Fruit fly (Drosophila melanogaster) whole organism, pupa: ENCODE data around the gene HisCl1.

Experiments used
- CG15710 ChIP-seq: fragments of 200-800 bp; sonication (Bioruptor generic); optimal IDR thresholded peaks from 2 replicates; lab custom pipeline; 2018; ENCODE audit warnings: missing biosample characterization, mild to moderate bottlenecking, missing genetic modification characterization, moderate library complexity
- CG32121 ChIP-seq: fragments of 200-800 bp; sonication (Bioruptor generic); IDR thresholded peaks from 2 replicates; pipeline ENCODE4 v1.3.6; 2022; ENCODE audit warnings: missing biosample characterization, missing genetic modification characterization
- CG4496 ChIP-seq: fragments of 200-800 bp; sonication (Bioruptor generic); IDR thresholded peaks from 3 replicates; pipeline ENCODE4 v1.3.6; 2022; ENCODE audit warnings: missing biosample characterization, missing genetic modification characterization
- CG8301 ChIP-seq: fragments of 200-800 bp; sonication (Bioruptor generic); optimal IDR thresholded peaks from 2 replicates; lab custom pipeline; 2018; ENCODE audit warnings: missing biosample characterization, mild to moderate bottlenecking, missing genetic modification characterization
- EcR ChIP-seq: fragments of 200-800 bp; sonication (Bioruptor generic); optimal IDR thresholded peaks from 3 replicates; lab custom pipeline; 2019; ENCODE audit warnings: missing biosample characterization, missing genetic modification characterization, mild to moderate bottlenecking, moderate library complexity, missing genetic modification reagents
- Pif1B ChIP-seq: fragments of 200-800 bp; sonication (Bioruptor generic); optimal IDR thresholded peaks from 3 replicates; lab custom pipeline; 2016; ENCODE audit warnings: missing biosample characterization, missing genetic modification characterization
- gl ChIP-seq: fragments of 200-800 bp; sonication (Bioruptor generic); optimal IDR thresholded peaks from 2 replicates; lab custom pipeline; 2018; ENCODE audit warnings: missing biosample characterization, mild to moderate bottlenecking, missing genetic modification characterization

DNA sequence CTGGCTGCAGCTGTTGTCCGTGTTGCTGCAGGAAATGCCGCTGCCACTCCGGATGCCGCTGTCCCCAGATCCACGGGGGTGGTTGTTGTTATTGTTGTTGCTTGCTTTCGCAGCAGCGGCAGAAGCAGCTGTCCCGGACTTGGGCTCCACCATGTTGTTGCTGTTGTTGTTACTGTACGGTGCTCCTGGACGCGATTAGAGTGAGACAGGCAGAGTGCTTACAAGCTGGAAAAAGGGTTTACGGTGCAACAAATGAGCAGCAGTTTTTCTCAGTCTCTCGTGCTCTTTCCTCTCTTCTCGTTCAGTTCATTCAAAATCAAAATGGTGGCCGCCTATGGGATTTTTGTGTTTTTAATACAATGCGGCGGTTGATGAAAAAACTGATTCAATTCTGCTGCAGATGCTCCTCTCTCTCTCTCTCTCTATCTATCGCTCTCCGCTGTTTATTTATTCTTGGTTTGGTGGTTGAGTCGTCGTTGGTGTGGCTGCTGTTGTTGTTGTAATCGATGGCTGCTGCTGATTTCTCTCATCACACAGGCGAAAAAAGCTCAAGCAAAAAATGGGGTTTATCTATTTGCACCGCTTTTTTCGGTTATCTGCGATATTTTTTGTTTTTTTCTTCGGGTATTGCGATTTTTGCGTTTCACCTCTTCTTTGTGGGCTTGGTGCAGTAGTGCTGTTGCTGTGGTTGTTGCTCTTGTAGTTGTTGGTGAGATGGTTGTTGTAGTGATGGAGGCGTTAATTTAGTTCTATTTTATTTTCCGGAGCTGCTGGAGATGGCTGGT, 23.3 kb upstream of the HisCl1 start:
- TF ChIP-seq Pif1B: no peak
- TF ChIP-seq gl (tag; lab: Kevin White, UChicago): no peak
- TF ChIP-seq EcR (GFP tag; lab: Kevin White, UChicago): peak; percentile 38
- no peak for TF ChIP-seq CG32121 (GFP tag; lab: Robert Waterston, UW)
- TF ChIP-seq CG15710 (tag; lab: Kevin White, UChicago): no peak
- no peak for TF ChIP-seq CG8301 (tag; lab: Kevin White, UChicago)
- no peak for TF ChIP-seq CG4496 (GFP tag; lab: Robert Waterston, UW)
